Worm (Caenorhabditis elegans) whole organism, midembryonic: ENCODE data around the gene Y17G7B.23.

Source experiments
- klf-2 ChIP-seq: fragments of 200-800 bp; sonication (Bioruptor generic); conservative IDR thresholded peaks from 2 replicates; pipeline ENCODE4 v1.3.6; 2022; ENCODE audit warnings: missing genetic modification reagents, missing genetic modification characterization, missing compliant biosample characterization
- tab-1 ChIP-seq: fragments of 200-800 bp; sonication (Bioruptor generic); IDR thresholded peaks from 2 replicates; pipeline ENCODE4 v1.3.6; 2022; ENCODE audit warnings: missing genetic modification characterization, missing compliant biosample characterization

DNA sequence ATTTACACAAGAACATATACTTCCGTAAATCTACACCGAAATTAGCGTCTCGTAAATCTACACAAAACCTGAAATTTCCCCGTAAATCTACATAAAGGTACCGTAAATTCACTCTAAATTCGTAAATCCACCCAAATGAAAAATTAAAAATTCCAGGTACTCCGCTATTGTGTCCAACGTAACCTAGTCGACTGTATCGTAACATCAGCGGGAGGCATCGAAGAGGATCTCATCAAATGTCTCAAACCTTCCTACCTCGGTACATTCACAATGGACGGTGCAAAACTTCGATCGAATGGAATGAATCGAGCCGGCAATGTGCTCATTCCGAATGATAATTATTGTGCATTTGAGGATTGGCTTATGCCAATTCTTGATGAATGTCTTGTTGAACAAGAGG, 4.1 kb upstream of the Y17G7B.23 start:
- TF ChIP-seq tab-1 (no peak), klf-2 (GFP tag; lab: Robert Waterston, UW) (no peak)
